Fruit fly (Drosophila melanogaster) whole organism, embryonic: ENCODE data around the gene tj.

Source experiments
- Ada2b ChIP-seq: fragments of 200-800 bp; sonication (Bioruptor generic); IDR thresholded peaks from 2 replicates; pipeline ENCODE4 v1.3.6; 2022; ENCODE audit warnings: missing biosample characterization, missing genetic modification characterization
- Atf-2 ChIP-seq: fragments of 200-800 bp; sonication (Bioruptor generic); optimal IDR thresholded peaks from 2 replicates; lab custom pipeline; 2016; ENCODE audit warnings: missing biosample characterization, missing genetic modification characterization
- Atf3 ChIP-seq: fragments of 200-800 bp; sonication (Bioruptor generic); optimal IDR thresholded peaks from 3 replicates; lab custom pipeline; 2016; ENCODE audit warnings: missing biosample characterization, missing genetic modification characterization
- CG10321 ChIP-seq: fragments of 200-800 bp; sonication (Bioruptor generic); IDR thresholded peaks from 2 replicates; pipeline ENCODE4 v1.3.6; 2022; ENCODE audit warnings: missing biosample characterization, missing genetic modification characterization
- CG11398 ChIP-seq: fragments of 200-800 bp; sonication (Bioruptor generic); optimal IDR thresholded peaks from 2 replicates; lab custom pipeline; 2016; ENCODE audit warnings: missing biosample characterization, missing genetic modification characterization
- CG11723 ChIP-seq: fragments of 200-800 bp; sonication (Bioruptor generic); optimal IDR thresholded peaks from 2 replicates; lab custom pipeline; 2017; ENCODE audit warnings: missing biosample characterization, mild to moderate bottlenecking, missing genetic modification characterization
- CG12299 ChIP-seq: fragments of 200-800 bp; sonication (Bioruptor generic); optimal IDR thresholded peaks from 2 replicates; lab custom pipeline; 2018; ENCODE audit warnings: missing biosample characterization, mild to moderate bottlenecking, missing genetic modification characterization
- CG12391 ChIP-seq: fragments of 200-800 bp; sonication (Bioruptor generic); optimal IDR thresholded peaks from 3 replicates; lab custom pipeline; 2018; ENCODE audit warnings: missing biosample characterization, mild to moderate bottlenecking, missing genetic modification characterization, moderate library complexity
- CG12942 ChIP-seq: fragments of 200-800 bp; sonication (Bioruptor generic); optimal IDR thresholded peaks from 3 replicates; lab custom pipeline; 2016; ENCODE audit warnings: missing biosample characterization, missing genetic modification characterization
- CG13287 ChIP-seq: fragments of 200-800 bp; sonication (Bioruptor generic); IDR thresholded peaks from 2 replicates; pipeline ENCODE4 v1.3.6; 2022; ENCODE audit warnings: missing biosample characterization, missing genetic modification characterization; ENCODE audit not compliant: partially characterized antibody
- CG15269 ChIP-seq: fragments of 200-800 bp; sonication (Bioruptor generic); optimal IDR thresholded peaks from 2 replicates; lab custom pipeline; 2018; ENCODE audit warnings: missing biosample characterization, mild to moderate bottlenecking, missing genetic modification characterization, moderate library complexity
- CG16863 ChIP-seq: fragments of 200-800 bp; sonication (Bioruptor generic); optimal IDR thresholded peaks from 3 replicates; lab custom pipeline; 2016; ENCODE audit warnings: missing biosample characterization, missing genetic modification characterization
- CG17186 ChIP-seq: fragments of 200-800 bp; sonication (Bioruptor generic); optimal IDR thresholded peaks from 3 replicates; lab custom pipeline; 2017; ENCODE audit warnings: missing biosample characterization, missing genetic modification reagents, missing genetic modification characterization
- CG18476 ChIP-seq: fragments of 200-800 bp; sonication (Bioruptor generic); optimal IDR thresholded peaks from 2 replicates; lab custom pipeline; 2016; ENCODE audit warnings: missing biosample characterization, mild to moderate bottlenecking, missing genetic modification characterization
- CG2129 ChIP-seq: fragments of 200-800 bp; sonication (Bioruptor generic); IDR thresholded peaks from 2 replicates; pipeline ENCODE4 v1.3.6; 2022; ENCODE audit warnings: missing biosample characterization, missing genetic modification characterization; ENCODE audit not compliant: partially characterized antibody
- CG30020 ChIP-seq: fragments of 200-800 bp; optimal IDR thresholded peaks from 2 replicates; lab custom pipeline; 2019; ENCODE audit warnings: missing biosample characterization, mild to moderate bottlenecking, missing genetic modification characterization, moderate library complexity
- CG3065 ChIP-seq: fragments of 200-800 bp; sonication (Bioruptor generic); optimal IDR thresholded peaks from 2 replicates; lab custom pipeline; 2016; ENCODE audit warnings: missing biosample characterization, missing genetic modification characterization
- CG32532 ChIP-seq: fragments of 200-800 bp; sonication (Bioruptor generic); IDR thresholded peaks from 2 replicates; pipeline ENCODE4 v1.3.6; 2022; ENCODE audit warnings: missing biosample characterization, missing genetic modification characterization
- CG3995 ChIP-seq: fragments of 200-800 bp; sonication (Bioruptor generic); optimal IDR thresholded peaks from 3 replicates; lab custom pipeline; 2016; ENCODE audit warnings: missing biosample characterization, missing genetic modification characterization
- CG42726 ChIP-seq: fragments of 200-800 bp; sonication (Bioruptor generic); IDR thresholded peaks from 2 replicates; pipeline ENCODE4 v1.3.6; 2022; ENCODE audit warnings: missing biosample characterization, missing genetic modification characterization; ENCODE audit not compliant: partially characterized antibody
- CG4617 ChIP-seq: fragments of 200-800 bp; sonication (Bioruptor generic); optimal IDR thresholded peaks from 3 replicates; lab custom pipeline; 2016; ENCODE audit warnings: missing biosample characterization, missing genetic modification characterization, borderline replicate concordance
- CG6683 ChIP-seq: fragments of 200-800 bp; sonication (Bioruptor generic); optimal IDR thresholded peaks from 2 replicates; lab custom pipeline; 2017; ENCODE audit warnings: missing biosample characterization, mild to moderate bottlenecking, missing genetic modification characterization, missing genetic modification reagents
- CG8388 ChIP-seq: fragments of 200-800 bp; sonication (Bioruptor generic); optimal IDR thresholded peaks from 2 replicates; lab custom pipeline; 2019; ENCODE audit warnings: missing biosample characterization, mild to moderate bottlenecking, missing genetic modification characterization, moderate library complexity
- CG8924 ChIP-seq: fragments of 200-800 bp; optimal IDR thresholded peaks from 3 replicates; lab custom pipeline; 2019; ENCODE audit warnings: missing biosample characterization, mild to moderate bottlenecking, missing genetic modification characterization, moderate library complexity
- CG9817 ChIP-seq: fragments of 200-800 bp; sonication (Bioruptor generic); optimal IDR thresholded peaks from 2 replicates; lab custom pipeline; 2018; ENCODE audit warnings: missing biosample characterization, mild to moderate bottlenecking, missing genetic modification characterization, moderate library complexity
- D ChIP-seq, 2 experiments: fragments of 200-800 bp in 1 of 2; fragments of >200 bp in 1 of 2; sonication (Bioruptor generic) in 1 of 2; optimal IDR thresholded peaks; 2 replicates in 1 of 2; 3 replicates in 1 of 2; lab custom pipeline; 2017; ENCODE audit warnings: mild to moderate bottlenecking in 1 of 2, missing biosample characterization in 1 of 2, missing genetic modification characterization in 1 of 2, missing genetic modification reagents in 1 of 2
- HLH3B ChIP-seq: fragments of 200-800 bp; sonication (Bioruptor generic); IDR thresholded peaks from 2 replicates; pipeline ENCODE4 v1.3.6; 2022; ENCODE audit warnings: missing biosample characterization, missing genetic modification characterization
- Hey ChIP-seq: fragments of 200-800 bp; sonication (Bioruptor generic); optimal IDR thresholded peaks from 3 replicates; lab custom pipeline; 2018; ENCODE audit warnings: missing biosample characterization, mild to moderate bottlenecking, missing genetic modification characterization
- Lim3 ChIP-seq: fragments of 200-800 bp; sonication (Bioruptor generic); IDR thresholded peaks from 2 replicates; pipeline ENCODE4 v1.3.6; 2022; ENCODE audit warnings: missing biosample characterization, missing genetic modification characterization
- Med ChIP-seq: fragments of 200-800 bp; sonication (Bioruptor generic); peaks from one replicate; lab custom pipeline; 2016; ENCODE audit warnings: missing biosample characterization, missing genetic modification characterization, mild to moderate bottlenecking, inconsistent platforms, moderate library complexity
- Mrtf ChIP-seq: fragments of 200-800 bp; sonication (Bioruptor generic); IDR thresholded peaks from 3 replicates; pipeline ENCODE4 v1.3.6; 2022; ENCODE audit warnings: missing biosample characterization, missing genetic modification characterization
- Myb ChIP-seq: fragments of 200-800 bp; sonication (Bioruptor generic); optimal IDR thresholded peaks from 2 replicates; lab custom pipeline; 2016; ENCODE audit warnings: missing biosample characterization, missing genetic modification characterization
- NfI ChIP-seq: fragments of 200-800 bp; sonication (Bioruptor generic); optimal IDR thresholded peaks from 3 replicates; lab custom pipeline; 2018; ENCODE audit warnings: missing biosample characterization, mild to moderate bottlenecking, missing genetic modification characterization, moderate library complexity
- PHDP ChIP-seq: fragments of 200-800 bp; sonication (Bioruptor generic); optimal IDR thresholded peaks from 3 replicates; lab custom pipeline; 2018; ENCODE audit warnings: missing biosample characterization, mild to moderate bottlenecking, missing genetic modification characterization, moderate library complexity
- chinmo ChIP-seq: fragments of 200-800 bp; sonication (Bioruptor generic); IDR thresholded peaks from 4 replicates; pipeline ENCODE4 v1.3.6; 2022; ENCODE audit warnings: missing biosample characterization, missing genetic modification characterization; ENCODE audit not compliant: partially characterized antibody
- dimm ChIP-seq: fragments of 200-800 bp; sonication (Bioruptor generic); IDR thresholded peaks from 2 replicates; pipeline ENCODE4 v1.3.6; 2022; ENCODE audit warnings: missing biosample characterization, missing genetic modification characterization
- exex ChIP-seq: fragments of 200-800 bp; sonication (Bioruptor generic); optimal IDR thresholded peaks from 4 replicates; lab custom pipeline; 2018; ENCODE audit warnings: missing biosample characterization, mild to moderate bottlenecking, missing genetic modification characterization, moderate library complexity
- gro ChIP-seq: fragments of 200-800 bp; sonication (Bioruptor generic); optimal IDR thresholded peaks from 2 replicates; lab custom pipeline; 2016; ENCODE audit warnings: missing biosample characterization, missing genetic modification characterization
- kay ChIP-seq: fragments of 200-800 bp; sonication (Bioruptor generic); optimal IDR thresholded peaks from 2 replicates; lab custom pipeline; 2016; ENCODE audit warnings: missing biosample characterization, missing genetic modification characterization
- knrl ChIP-seq: fragments of 200-800 bp; sonication (Bioruptor generic); IDR thresholded peaks from 3 replicates; pipeline ENCODE4 v1.3.6; 2022; ENCODE audit warnings: missing biosample characterization, missing genetic modification characterization; ENCODE audit not compliant: partially characterized antibody
- rib ChIP-seq: fragments of 200-800 bp; sonication (Bioruptor generic); IDR thresholded peaks from 2 replicates; pipeline ENCODE4 v1.3.6; 2022; ENCODE audit warnings: missing biosample characterization, missing genetic modification characterization
- ro ChIP-seq: fragments of 200-800 bp; sonication (Bioruptor generic); IDR thresholded peaks from 2 replicates; pipeline ENCODE4 v1.3.6; 2022; ENCODE audit warnings: missing biosample characterization, missing genetic modification characterization
- row ChIP-seq: fragments of 200-800 bp; sonication (Bioruptor generic); IDR thresholded peaks from 3 replicates; pipeline ENCODE4 v1.3.6; 2022; ENCODE audit warnings: missing biosample characterization, missing genetic modification characterization
- seq ChIP-seq: fragments of 200-800 bp; sonication (Bioruptor generic); IDR thresholded peaks from 2 replicates; pipeline ENCODE4 v1.3.6; 2022; ENCODE audit warnings: missing biosample characterization, missing genetic modification characterization
- shn ChIP-seq: fragments of 200-800 bp; sonication (Bioruptor generic); optimal IDR thresholded peaks from 3 replicates; lab custom pipeline; 2016; ENCODE audit warnings: missing biosample characterization, missing genetic modification characterization
- slbo ChIP-seq: fragments of 200-800 bp; sonication (Bioruptor generic); IDR thresholded peaks from 2 replicates; pipeline ENCODE4 v1.3.6; 2022; ENCODE audit warnings: missing biosample characterization, missing genetic modification characterization
- sr ChIP-seq: fragments of 200-800 bp; sonication (Bioruptor generic); IDR thresholded peaks from 3 replicates; pipeline ENCODE4 v1.3.6; 2022; ENCODE audit warnings: missing biosample characterization, missing genetic modification characterization
- vfl ChIP-seq: fragments of 200-800 bp; sonication (Bioruptor generic); optimal IDR thresholded peaks from 2 replicates; lab custom pipeline; 2016; ENCODE audit warnings: missing biosample characterization, missing genetic modification characterization

tj gene

dm6 chr2L:19416602-19417497 lies 47.2 kb upstream of the tj start, which contains the start of gene Lectin-galC1 (continued):
- TF ChIP-seq vfl (GFP tag; lab: Kevin White, UChicago): peak; percentile 50
- peak; percentile 89 for TF ChIP-seq CG12391
- TF ChIP-seq CG11398: peak; percentile 83
- TF ChIP-seq rib (GFP tag; lab: Robert Waterston, UW): 0 out of 2 replicates have a peak, but pooled peaks have one; percentile 69
- peak; percentile 92 for TF ChIP-seq CG8924 (tag; lab: Kevin White, UChicago)
- peak; percentile 85 for TF ChIP-seq Ada2b
- TF ChIP-seq exex (tag; lab: Kevin White, UChicago): peak; percentile 24
- TF ChIP-seq CG3995 (GFP tag; lab: Kevin White, UChicago): peak; percentile 0
- no peak for TF ChIP-seq CG13287 (GFP tag; lab: Robert Waterston, UW)
- TF ChIP-seq Atf3 (GFP tag; lab: Kevin White, UChicago): peak; percentile 85
- peak; percentile 88 for TF ChIP-seq row (GFP tag; lab: Robert Waterston, UW)
- peak; percentile 82 for TF ChIP-seq CG12942
- TF ChIP-seq CG11723 (GFP tag; lab: Kevin White, UChicago): peak; percentile 77
- peak; percentile 90 for TF ChIP-seq CG15269 (tag; lab: Kevin White, UChicago)
- peak; percentile 88 for TF ChIP-seq PHDP (tag; lab: Kevin White, UChicago)
- TF ChIP-seq sr (GFP tag; lab: Robert Waterston, UW): peak; percentile 79
- no peak for TF ChIP-seq D (optimal IDR thresholded peaks at IDR 0.05; lab: Kevin White, UChicago)
- TF ChIP-seq D (GFP tag; optimal IDR thresholded peaks at IDR 0.05; lab: Kevin White, UChicago): peak; percentile 87
- no peak for TF ChIP-seq dimm
- peak; percentile 80 for TF ChIP-seq HLH3B (GFP tag; lab: Robert Waterston, UW)
- TF ChIP-seq seq (GFP tag; lab: Robert Waterston, UW): peak; percentile 88
- peak; percentile 87 for TF ChIP-seq slbo (GFP tag; lab: Robert Waterston, UW)
- TF ChIP-seq CG12299 (tag; lab: Kevin White, UChicago): peak; percentile 83
- TF ChIP-seq knrl (GFP tag; lab: Robert Waterston, UW): no peak
- TF ChIP-seq CG4617 (GFP tag; lab: Kevin White, UChicago): peak; percentile 70
- TF ChIP-seq Atf-2 (GFP tag; lab: Kevin White, UChicago): peak; percentile 78
- TF ChIP-seq ro: no peak; the same call in 1 of the 2 replicates
- TF ChIP-seq Mrtf (GFP tag; lab: Robert Waterston, UW): peak; percentile 84
- TF ChIP-seq CG2129 (GFP tag; lab: Robert Waterston, UW): no peak
- TF ChIP-seq CG42726 (GFP tag; lab: Robert Waterston, UW): no peak
- peak; percentile 87 for TF ChIP-seq CG8388 (GFP tag; lab: Kevin White, UChicago)
- TF ChIP-seq shn: peak; percentile 84
- peak; percentile 78 for TF ChIP-seq CG9817 (tag; lab: Kevin White, UChicago)
- TF ChIP-seq Lim3 (GFP tag; lab: Robert Waterston, UW): peak; percentile 59; the same call in 1 of the 2 replicates
- TF ChIP-seq Hey (tag; lab: Kevin White, UChicago): peak; percentile 28
- peak; percentile 46 for TF ChIP-seq CG30020
- TF ChIP-seq CG6683 (GFP tag; lab: Kevin White, UChicago): peak; percentile 60
- TF ChIP-seq NfI (GFP tag; lab: Kevin White, UChicago): peak; percentile 79
- TF ChIP-seq CG10321: peak; percentile 65
- TF ChIP-seq gro (GFP tag; lab: Kevin White, UChicago): peak; percentile 41
- TF ChIP-seq CG17186: peak; percentile 76
- TF ChIP-seq CG18476 (GFP tag; lab: Kevin White, UChicago): peak; percentile 81
- peak; percentile 69 for TF ChIP-seq Myb (GFP tag; lab: Kevin White, UChicago)
- TF ChIP-seq kay (GFP tag; lab: Kevin White, UChicago): peak; percentile 82
- TF ChIP-seq chinmo (GFP tag; lab: Robert Waterston, UW): 0 out of 4 replicates have a peak, but pooled peaks have one; percentile 47
- peak; percentile 74 for TF ChIP-seq CG32532 (GFP tag; lab: Robert Waterston, UW)
- TF ChIP-seq Med (GFP tag; lab: Kevin White, UChicago): peak; percentile 97
- peak; percentile 83 for TF ChIP-seq CG3065 (GFP tag; lab: Kevin White, UChicago)
- TF ChIP-seq CG16863 (GFP tag; lab: Kevin White, UChicago): peak; percentile 91
